Worm (Caenorhabditis elegans) whole organism, late embryonic: ENCODE data around the gene Y45F10B.8.

Source experiments
- F13H6.1 ChIP-seq: sonication (generic microtip); optimal IDR thresholded peaks from 2 replicates; lab custom pipeline; 2016; ENCODE audit warnings: missing genetic modification characterization, missing compliant biosample characterization
- K02D7.2 ChIP-seq: sonication (generic microtip); optimal IDR thresholded peaks from 2 replicates; lab custom pipeline; 2017; ENCODE audit warnings: mild to moderate bottlenecking, missing genetic modification characterization, missing compliant biosample characterization
- T23F11.4 ChIP-seq: fragments of 200-800 bp; sonication (Bioruptor generic); optimal IDR thresholded peaks from 2 replicates; lab custom pipeline; 2018; ENCODE audit warnings: mild to moderate bottlenecking, missing genetic modification characterization, missing compliant biosample characterization
- ahr-1 ChIP-seq: sonication (generic microtip); optimal IDR thresholded peaks from 2 replicates; lab custom pipeline; 2016; ENCODE audit warnings: missing genetic modification characterization, missing compliant biosample characterization
- ceh-18 ChIP-seq: sonication (generic microtip); optimal IDR thresholded peaks from 2 replicates; lab custom pipeline; 2016; ENCODE audit warnings: missing genetic modification characterization, missing compliant biosample characterization
- ceh-22 ChIP-seq: sonication (generic microtip); optimal IDR thresholded peaks from 2 replicates; lab custom pipeline; 2017; ENCODE audit warnings: missing biosample characterization, missing genetic modification characterization
- ceh-30 ChIP-seq: fragments of 150-350 bp; optimal IDR thresholded peaks from 2 replicates; lab custom pipeline; 2014; ENCODE audit warnings: missing biosample characterization, missing genetic modification characterization
- ceh-31 ChIP-seq: sonication (generic microtip); optimal IDR thresholded peaks from 2 replicates; lab custom pipeline; 2016; ENCODE audit warnings: missing genetic modification characterization, missing compliant biosample characterization
- ceh-34 ChIP-seq: sonication (generic microtip); optimal IDR thresholded peaks from 2 replicates; lab custom pipeline; 2016; ENCODE audit warnings: mild to moderate bottlenecking, missing genetic modification characterization, missing compliant biosample characterization
- ceh-45 ChIP-seq: fragments of 200-800 bp; sonication (Bioruptor generic); IDR thresholded peaks from 2 replicates; pipeline ENCODE4 v1.3.6; 2022; ENCODE audit warnings: missing genetic modification reagents, missing genetic modification characterization, missing compliant biosample characterization
- ceh-48 ChIP-seq: sonication (generic microtip); optimal IDR thresholded peaks from 2 replicates; lab custom pipeline; 2016; ENCODE audit warnings: missing genetic modification characterization, inconsistent platforms, missing compliant biosample characterization
- ceh-6 ChIP-seq: fragments of 200-800 bp; sonication (Bioruptor generic); optimal IDR thresholded peaks from 2 replicates; lab custom pipeline; 2018; ENCODE audit warnings: mild to moderate bottlenecking, missing genetic modification characterization, missing compliant biosample characterization
- che-1 ChIP-seq: sonication (generic microtip); optimal IDR thresholded peaks from 2 replicates; lab custom pipeline; 2016; ENCODE audit warnings: mild to moderate bottlenecking, missing genetic modification characterization, missing compliant biosample characterization
- dve-1 ChIP-seq: sonication (generic microtip); optimal IDR thresholded peaks from 2 replicates; lab custom pipeline; 2017; ENCODE audit warnings: antibody characterized with exemption, mild to moderate bottlenecking, missing genetic modification characterization, missing compliant biosample characterization
- elt-2 ChIP-seq: sonication (generic microtip); optimal IDR thresholded peaks from 2 replicates; lab custom pipeline; 2016; ENCODE audit warnings: missing genetic modification reagents, missing genetic modification characterization, missing compliant biosample characterization
- elt-4 ChIP-seq: sonication (generic microtip); optimal IDR thresholded peaks from 2 replicates; lab custom pipeline; 2016; ENCODE audit warnings: missing genetic modification characterization, missing compliant biosample characterization
- fax-1 ChIP-seq: sonication (generic microtip); optimal IDR thresholded peaks from 2 replicates; lab custom pipeline; 2016; ENCODE audit warnings: missing genotype, missing genetic modification characterization, missing compliant biosample characterization
- gmeb-2 ChIP-seq: sonication (generic microtip); optimal IDR thresholded peaks from 2 replicates; lab custom pipeline; 2016; ENCODE audit warnings: missing genetic modification characterization, inconsistent platforms, missing compliant biosample characterization
- hlh-13 ChIP-seq: fragments of 200-800 bp; sonication (Bioruptor generic); optimal IDR thresholded peaks from 2 replicates; lab custom pipeline; 2018; ENCODE audit warnings: mild to moderate bottlenecking, missing genetic modification characterization, missing compliant biosample characterization
- hlh-30 ChIP-seq: sonication (generic microtip); optimal IDR thresholded peaks from 2 replicates; lab custom pipeline; 2017; ENCODE audit warnings: antibody characterized with exemption, missing genetic modification characterization, missing compliant biosample characterization; ENCODE audit not compliant: insufficient read depth
- hlh-8 ChIP-seq: sonication (generic microtip); optimal IDR thresholded peaks from 2 replicates; lab custom pipeline; 2016; ENCODE audit warnings: missing genotype, missing genetic modification characterization, missing compliant biosample characterization
- lim-6 ChIP-seq: sonication (generic microtip); optimal IDR thresholded peaks from 2 replicates; lab custom pipeline; 2016; ENCODE audit warnings: missing genetic modification characterization, missing compliant biosample characterization
- lin-11 ChIP-seq: fragments of 200-800 bp; sonication (Bioruptor generic); optimal IDR thresholded peaks from 2 replicates; lab custom pipeline; 2018; ENCODE audit warnings: mild to moderate bottlenecking, missing genetic modification characterization, missing compliant biosample characterization
- madf-2 ChIP-seq: sonication (generic microtip); optimal IDR thresholded peaks from 2 replicates; lab custom pipeline; 2017; ENCODE audit warnings: missing genetic modification characterization, missing compliant biosample characterization
- nfya-1 ChIP-seq: sonication (generic microtip); optimal IDR thresholded peaks from 2 replicates; lab custom pipeline; 2017; ENCODE audit warnings: missing genetic modification characterization, mild to moderate bottlenecking, missing compliant biosample characterization, antibody characterized with exemption, moderate library complexity
- npax-4 ChIP-seq: sonication (generic microtip); optimal IDR thresholded peaks from 2 replicates; lab custom pipeline; 2016; ENCODE audit warnings: missing genetic modification characterization, missing compliant biosample characterization
- pax-1 ChIP-seq: fragments of 150-350 bp; optimal IDR thresholded peaks from 2 replicates; lab custom pipeline; 2014; ENCODE audit warnings: missing biosample characterization, missing genetic modification characterization
- pqm-1 ChIP-seq: sonication (generic microtip); optimal IDR thresholded peaks from 2 replicates; lab custom pipeline; 2016; ENCODE audit warnings: missing genetic modification characterization, missing compliant biosample characterization
- rnt-1 ChIP-seq: sonication (generic microtip); optimal IDR thresholded peaks from 2 replicates; lab custom pipeline; 2016; ENCODE audit warnings: missing genetic modification characterization, missing compliant biosample characterization
- sdc-2 ChIP-seq: sonication (generic microtip); optimal IDR thresholded peaks from 2 replicates; lab custom pipeline; 2016; ENCODE audit warnings: missing genotype, missing genetic modification characterization, missing compliant biosample characterization
- sox-4 ChIP-seq: sonication (generic microtip); optimal IDR thresholded peaks from 2 replicates; lab custom pipeline; 2017; ENCODE audit warnings: mild to moderate bottlenecking, missing genetic modification characterization, inconsistent platforms, missing compliant biosample characterization
- tbx-2 ChIP-seq: sonication (generic microtip); optimal IDR thresholded peaks from 2 replicates; lab custom pipeline; 2016; ENCODE audit warnings: missing genetic modification characterization, missing compliant biosample characterization
- ttx-3 ChIP-seq: sonication (generic microtip); optimal IDR thresholded peaks from 2 replicates; lab custom pipeline; 2016; ENCODE audit warnings: missing genetic modification reagents, missing genetic modification characterization, missing compliant biosample characterization
- unc-3 ChIP-seq, 2 experiments: fragments of 200-800 bp in 1 of 2; sonication (Bioruptor generic) in 1 of 2; sonication (generic microtip) in 1 of 2; conservative IDR thresholded peaks in 1 of 2; optimal IDR thresholded peaks in 1 of 2; 2 replicates each; pipeline versions ENCODE4 v1.3.6 to Lab custom; 2016 to 2022; ENCODE audit warnings: missing compliant biosample characterization in 2 of 2, missing genetic modification characterization in 2 of 2, missing genetic modification reagents in 1 of 2
- unc-42 ChIP-seq: sonication (generic microtip); optimal IDR thresholded peaks from 2 replicates; lab custom pipeline; 2016; ENCODE audit warnings: missing genotype, missing genetic modification characterization, missing compliant biosample characterization

Y45F10B.8 gene

DNA sequence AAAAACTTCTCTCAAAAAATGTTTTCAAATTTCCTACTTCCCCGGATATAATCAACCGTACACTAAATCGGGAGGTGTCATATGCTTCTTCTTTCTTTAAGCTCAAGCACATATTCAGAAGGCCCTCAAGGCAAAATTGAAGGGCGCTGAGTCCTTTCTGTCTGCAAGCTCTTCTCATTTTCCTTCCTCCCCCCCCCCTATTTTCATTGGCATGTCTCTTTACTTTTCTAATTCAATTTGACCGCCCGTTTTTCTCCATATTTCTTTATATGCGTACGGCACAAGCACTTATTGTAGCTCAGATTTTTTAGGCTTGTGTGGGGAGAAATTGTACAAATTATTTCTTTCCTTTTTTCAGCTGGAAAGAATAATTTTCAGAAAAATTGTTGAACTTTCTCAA, 22.6 kb downstream of the Y45F10B.8 start:
- TF ChIP-seq unc-42 (tag; lab: Kevin White, UChicago) (peak; percentile 68), T23F11.4 (no peak)

DNA sequence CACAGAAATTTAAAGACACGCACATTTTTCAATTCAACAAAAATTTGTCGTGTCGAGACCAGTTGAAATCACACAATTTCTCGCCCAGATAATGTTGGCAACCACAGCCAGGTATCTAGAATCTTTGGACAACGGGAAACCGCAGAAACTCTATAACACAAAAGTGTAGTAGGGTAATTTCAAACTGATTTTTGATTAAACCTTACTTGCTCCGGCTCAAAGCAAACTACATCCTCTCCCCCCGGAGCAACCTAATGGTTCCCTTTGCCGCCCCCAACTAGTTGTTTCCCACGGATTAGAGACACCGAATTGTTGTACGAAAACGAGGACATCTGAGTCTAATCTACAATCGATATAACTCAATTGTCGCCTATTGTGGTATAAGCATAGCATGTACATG, 23.7 kb downstream of the Y45F10B.8 start:
- TF ChIP-seq ceh-22 (no peak), unc-42 (tag; lab: Kevin White, UChicago) (peak; percentile 8)

DNA sequence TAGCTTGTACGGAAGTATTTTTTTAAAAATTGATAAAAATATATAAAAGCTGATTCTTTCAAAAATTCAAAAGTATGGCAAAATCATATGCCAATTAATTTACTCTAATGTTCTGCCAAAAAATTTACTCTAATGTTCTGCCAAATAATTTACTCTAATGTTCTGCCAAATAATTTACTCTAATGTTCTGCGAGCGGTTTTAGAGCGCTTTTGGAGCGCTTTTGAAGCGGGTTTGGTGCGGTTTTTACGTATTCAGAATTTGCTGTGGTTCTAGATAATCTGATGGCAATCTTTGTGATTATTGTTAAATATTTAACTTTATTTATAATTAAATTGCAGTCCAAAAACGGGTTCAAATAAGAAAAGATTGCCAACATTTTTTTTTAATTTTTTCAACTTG, 28.7 kb downstream of the Y45F10B.8 start:
- peak; percentile 22 for TF ChIP-seq pqm-1 (tag; lab: Kevin White, UChicago)
- no peak for TF ChIP-seq dve-1 (tag; lab: Kevin White, UChicago)
- TF ChIP-seq unc-3 (GFP tag; conservative IDR thresholded peaks at IDR 0.05; lab: Robert Waterston, UW): no peak
- no peak for TF ChIP-seq unc-3 (tag; optimal IDR thresholded peaks at IDR 0.05; lab: Kevin White, UChicago)
- TF ChIP-seq K02D7.2 (tag; lab: Kevin White, UChicago): peak; percentile 20
- peak; percentile 8 for TF ChIP-seq F13H6.1 (tag; lab: Kevin White, UChicago)
- TF ChIP-seq ceh-34: peak; percentile 26
- peak; percentile 72 for TF ChIP-seq hlh-8 (tag; lab: Kevin White, UChicago)
- TF ChIP-seq sox-4 (tag; lab: Kevin White, UChicago): peak; percentile 47
- TF ChIP-seq che-1 (tag; lab: Kevin White, UChicago): peak; percentile 42
- peak; percentile 1 for TF ChIP-seq rnt-1
- TF ChIP-seq ceh-6 (GFP tag; lab: Kevin White, UChicago): peak; percentile 32
- no peak for TF ChIP-seq ceh-48 (tag; lab: Kevin White, UChicago)
- TF ChIP-seq ceh-45 (GFP tag; lab: Robert Waterston, UW): no peak
- TF ChIP-seq gmeb-2 (tag; lab: Kevin White, UChicago): peak; percentile 14
- TF ChIP-seq fax-1 (tag; lab: Kevin White, UChicago): peak; percentile 73
- TF ChIP-seq ttx-3: peak; percentile 33
- no peak for TF ChIP-seq nfya-1 (tag; lab: Kevin White, UChicago)
- TF ChIP-seq npax-4: peak; percentile 26
- peak; percentile 72 for TF ChIP-seq ceh-31 (tag; lab: Kevin White, UChicago)
- peak; percentile 8 for TF ChIP-seq tbx-2 (tag; lab: Kevin White, UChicago)

DNA sequence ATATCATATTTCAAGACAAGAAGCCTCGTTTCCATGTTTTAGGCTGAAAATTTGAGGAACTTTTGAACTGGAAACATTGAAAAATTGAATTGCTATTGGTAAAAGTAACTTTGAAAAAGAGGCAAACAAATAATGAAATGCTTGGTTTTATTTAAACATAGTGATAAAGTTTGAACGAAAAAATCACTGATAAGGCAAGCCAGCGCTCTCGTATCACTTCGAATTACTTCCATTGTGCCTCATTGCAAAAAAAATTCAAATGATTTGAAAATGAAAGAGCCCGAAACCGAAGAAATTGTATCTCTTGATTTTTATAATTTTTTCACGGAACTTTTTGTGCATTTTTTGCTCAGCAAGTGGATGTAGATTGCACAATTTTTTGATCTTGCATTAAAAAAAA, 29.9 kb downstream of the Y45F10B.8 start, which contains the start of gene F52G2.3:
Gene F52G2.3 (minus strand): TSS at position 43 of the 400 bp plus-strand sequence.
- no peak for TF ChIP-seq lin-11 (tag; lab: Kevin White, UChicago)
- no peak for TF ChIP-seq elt-2 (tag; lab: Kevin White, UChicago)
- TF ChIP-seq ceh-31 (tag; lab: Kevin White, UChicago): no peak
- no peak for TF ChIP-seq sdc-2
- no peak for TF ChIP-seq unc-3 (GFP tag; conservative IDR thresholded peaks at IDR 0.05; lab: Robert Waterston, UW)
- no peak for TF ChIP-seq unc-3 (tag; optimal IDR thresholded peaks at IDR 0.05; lab: Kevin White, UChicago)
- no peak for TF ChIP-seq T23F11.4
- no peak for TF ChIP-seq ceh-18 (tag; lab: Kevin White, UChicago)
- no peak for TF ChIP-seq ceh-34
- TF ChIP-seq hlh-30 (tag; lab: Kevin White, UChicago): no peak

DNA sequence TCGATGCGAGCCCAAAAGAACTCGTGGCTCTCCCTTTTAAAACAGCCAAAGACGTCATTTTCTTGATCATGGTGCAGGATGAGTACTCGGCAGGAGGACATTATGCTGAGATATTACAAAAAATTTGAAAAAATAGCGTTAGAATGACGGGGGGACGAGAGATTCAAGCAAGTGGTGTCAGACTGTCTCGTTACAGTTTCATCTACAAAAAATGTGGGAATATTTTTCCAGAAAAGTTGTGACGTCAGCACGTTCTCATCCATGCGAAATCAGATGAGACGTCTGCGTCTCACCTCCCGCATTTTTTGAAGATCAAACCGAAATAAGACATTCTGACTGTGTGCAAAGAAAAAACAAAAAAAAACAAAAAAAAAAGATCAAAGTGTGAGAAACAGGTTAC, 37.9 kb downstream of the Y45F10B.8 start, which contains the start of gene rsd-2:
Gene rsd-2 (minus strand): TSS at position 101 of the 400 bp plus-strand sequence.
- TF ChIP-seq sox-4 (tag; lab: Kevin White, UChicago): no peak
- TF ChIP-seq, all 69 proteins: peak for 0

DNA sequence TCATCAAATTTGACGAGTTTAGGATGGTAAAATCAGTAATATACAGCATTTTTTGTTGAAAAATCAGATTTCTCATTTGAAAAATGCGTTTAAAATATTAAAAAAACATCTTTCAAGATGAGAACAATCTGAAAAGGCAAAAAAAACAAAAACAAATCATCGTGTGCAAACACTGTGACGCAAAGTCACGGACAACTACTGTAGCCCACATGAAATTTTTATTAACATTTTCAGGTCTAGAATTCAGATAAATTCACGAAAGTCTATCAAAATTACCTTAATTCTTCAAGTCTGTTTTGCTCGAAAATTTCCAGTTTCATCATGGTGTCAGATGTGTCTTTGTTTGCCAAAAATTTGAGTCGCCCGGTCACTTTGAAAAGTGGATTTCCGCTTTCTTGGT, 39.2 kb downstream of the Y45F10B.8 start:
- no peak for TF ChIP-seq che-1 (tag; lab: Kevin White, UChicago)
- no peak for TF ChIP-seq K02D7.2 (tag; lab: Kevin White, UChicago)
- no peak for TF ChIP-seq lin-11 (tag; lab: Kevin White, UChicago)
- TF ChIP-seq ceh-30 (tag; lab: Kevin White, UChicago): no peak
- TF ChIP-seq elt-4 (tag; lab: Kevin White, UChicago): no peak
- TF ChIP-seq F13H6.1 (tag; lab: Kevin White, UChicago): no peak
- no peak for TF ChIP-seq pax-1 (tag; lab: Kevin White, UChicago)
- TF ChIP-seq ttx-3: no peak
- TF ChIP-seq npax-4: no peak
- no peak for TF ChIP-seq sox-4 (tag; lab: Kevin White, UChicago)
- no peak for TF ChIP-seq lim-6 (tag; lab: Kevin White, UChicago)
- TF ChIP-seq ahr-1 (tag; lab: Kevin White, UChicago): no peak
- TF ChIP-seq madf-2 (tag; lab: Kevin White, UChicago): no peak
- TF ChIP-seq hlh-13 (GFP tag; lab: Kevin White, UChicago): no peak
- no peak for TF ChIP-seq hlh-30 (tag; lab: Kevin White, UChicago)
